Worm (Caenorhabditis elegans) whole organism, young adult: ENCODE measurements around the gene Y45F3A.1.

Source experiments
- B0019.2 ChIP-seq: fragments of 200-800 bp; sonication (Bioruptor generic); conservative IDR thresholded peaks from 2 replicates; pipeline ENCODE4 v1.3.6; 2022; ENCODE audit warnings: missing genetic modification reagents, missing genetic modification characterization, missing compliant biosample characterization
- F22D6.2 ChIP-seq: sonication (generic microtip); optimal IDR thresholded peaks from 2 replicates; lab custom pipeline; 2016; ENCODE audit warnings: mild to moderate bottlenecking, missing genetic modification characterization, missing compliant biosample characterization
- F55B11.4 ChIP-seq: sonication (generic microtip); optimal IDR thresholded peaks from 2 replicates; lab custom pipeline; 2016; ENCODE audit warnings: missing compliant biosample characterization, missing genetic modification characterization, borderline replicate concordance; ENCODE audit not compliant: insufficient read depth
- Y53G8AR.9 ChIP-seq: fragments of 200-800 bp; sonication (Bioruptor generic); conservative IDR thresholded peaks from 2 replicates; pipeline ENCODE4 v1.3.6; 2022; ENCODE audit warnings: missing genetic modification reagents, missing genetic modification characterization, missing compliant biosample characterization
- Y56A3A.18 ChIP-seq: fragments of 200-800 bp; sonication (Bioruptor generic); IDR thresholded peaks from 2 replicates; pipeline ENCODE4 v1.3.6; 2022; ENCODE audit warnings: missing genetic modification reagents, missing genetic modification characterization, missing compliant biosample characterization
- Y67H2A.10 ChIP-seq: fragments of 200-800 bp; sonication (Bioruptor generic); conservative IDR thresholded peaks from 2 replicates; pipeline ENCODE4 v1.3.6; 2022; ENCODE audit warnings: missing genetic modification reagents, missing genetic modification characterization, missing compliant biosample characterization
- Y79H2A.3 ChIP-seq: fragments of 200-800 bp; sonication (Bioruptor generic); conservative IDR thresholded peaks from 2 replicates; pipeline ENCODE4 v1.3.6; 2022; ENCODE audit warnings: missing genetic modification reagents, missing genetic modification characterization, missing compliant biosample characterization
- Y95B8A.8 ChIP-seq: fragments of 200-800 bp; sonication (Bioruptor generic); IDR thresholded peaks from 2 replicates; pipeline ENCODE4 v1.3.6; 2022; ENCODE audit warnings: missing genetic modification reagents, missing genetic modification characterization, missing compliant biosample characterization
- akir-1 ChIP-seq: fragments of 200-800 bp; sonication (Bioruptor generic); optimal IDR thresholded peaks from 2 replicates; lab custom pipeline; 2018; ENCODE audit warnings: mild to moderate bottlenecking, missing genetic modification characterization, moderate library complexity, missing compliant biosample characterization
- ama-1 ChIP-seq, 3 experiments: fragments of 150-350 bp in 1 of 3; sonication (generic microtip) in 2 of 3; optimal IDR thresholded peaks; 2 replicates each; lab custom pipeline; 2014 to 2018; ENCODE audit warnings: missing biosample characterization in 2 of 3, missing genetic modification characterization in 2 of 3, missing genetic modification reagents in 2 of 3
- attf-6 ChIP-seq: fragments of 200-800 bp; sonication (Bioruptor generic); IDR thresholded peaks from 2 replicates; pipeline ENCODE4 v1.3.6; 2022; ENCODE audit warnings: missing genetic modification reagents, missing genetic modification characterization, missing compliant biosample characterization
- bed-1 ChIP-seq: fragments of 200-800 bp; sonication (Bioruptor generic); IDR thresholded peaks from 2 replicates; pipeline ENCODE4 v1.3.6; 2022; ENCODE audit warnings: missing genetic modification reagents, missing genetic modification characterization, missing compliant biosample characterization
- cebp-1 ChIP-seq, 2 experiments: fragments of 200-800 bp in 1 of 2; sonication (Bioruptor generic) in 1 of 2; sonication (generic microtip) in 1 of 2; IDR thresholded peaks in 1 of 2; optimal IDR thresholded peaks in 1 of 2; 2 replicates each; pipeline versions ENCODE4 v1.3.6 to Lab custom; 2017 to 2022; ENCODE audit warnings: missing compliant biosample characterization in 2 of 2, missing genetic modification characterization in 2 of 2, mild to moderate bottlenecking in 1 of 2, missing genetic modification reagents in 1 of 2, moderate library complexity in 1 of 2
- ceh-27 ChIP-seq: fragments of 200-800 bp; sonication (Bioruptor generic); optimal IDR thresholded peaks from 2 replicates; lab custom pipeline; 2018; ENCODE audit warnings: mild to moderate bottlenecking, missing genetic modification characterization, moderate library complexity, missing compliant biosample characterization
- chd-7 ChIP-seq: sonication (generic microtip); optimal IDR thresholded peaks from 2 replicates; lab custom pipeline; 2016; ENCODE audit warnings: mild to moderate bottlenecking, missing genetic modification characterization, moderate library complexity, missing compliant biosample characterization
- dpl-1 ChIP-seq: fragments of 150-350 bp; optimal IDR thresholded peaks from 2 replicates; lab custom pipeline; 2014; ENCODE audit warnings: missing biosample characterization, missing genetic modification reagents, missing genetic modification characterization
- fkh-3 ChIP-seq: sonication (generic microtip); optimal IDR thresholded peaks from 2 replicates; lab custom pipeline; 2016; ENCODE audit warnings: mild to moderate bottlenecking, missing genetic modification characterization, missing compliant biosample characterization
- hmg-1.2 ChIP-seq: fragments of 200-800 bp; sonication (Bioruptor generic); IDR thresholded peaks from 2 replicates; pipeline ENCODE4 v1.3.6; 2022; ENCODE audit warnings: missing genetic modification reagents, missing genetic modification characterization, missing compliant biosample characterization
- lag-1 ChIP-seq: fragments of 200-800 bp; sonication (Bioruptor generic); IDR thresholded peaks from 2 replicates; pipeline ENCODE4 v1.3.6; 2022; ENCODE audit warnings: missing genetic modification reagents, missing genetic modification characterization, missing compliant biosample characterization
- let-526 ChIP-seq: fragments of 200-800 bp; sonication (Bioruptor generic); IDR thresholded peaks from 2 replicates; pipeline ENCODE4 v1.3.6; 2022; ENCODE audit warnings: missing genetic modification reagents, missing genetic modification characterization, missing compliant biosample characterization
- madf-10 ChIP-seq: sonication (generic microtip); optimal IDR thresholded peaks from 2 replicates; lab custom pipeline; 2016; ENCODE audit warnings: mild to moderate bottlenecking, missing genetic modification characterization, missing compliant biosample characterization
- madf-3 ChIP-seq: fragments of 200-800 bp; sonication (Bioruptor generic); IDR thresholded peaks from 2 replicates; pipeline ENCODE4 v1.3.6; 2022; ENCODE audit warnings: missing genetic modification reagents, missing genetic modification characterization, missing compliant biosample characterization
- nhr-27 ChIP-seq: fragments of 200-800 bp; sonication (Bioruptor generic); optimal IDR thresholded peaks from 2 replicates; lab custom pipeline; 2018; ENCODE audit warnings: mild to moderate bottlenecking, missing genetic modification characterization, moderate library complexity, missing compliant biosample characterization
- rec-8 ChIP-seq, 2 experiments: sonication (generic microtip); optimal IDR thresholded peaks; 2 replicates each; lab custom pipeline; 2016; ENCODE audit warnings: mild to moderate bottlenecking in 2 of 2, missing genetic modification characterization in 2 of 2, missing genetic modification reagents in 2 of 2, missing genotype in 2 of 2, missing biosample characterization in 1 of 2, missing compliant biosample characterization in 1 of 2, moderate library complexity in 1 of 2
- sdz-38 ChIP-seq: sonication (generic microtip); optimal IDR thresholded peaks from 2 replicates; lab custom pipeline; 2016; ENCODE audit warnings: missing genotype, missing genetic modification characterization, missing compliant biosample characterization
- snpc-1.1 ChIP-seq: sonication (generic microtip); optimal IDR thresholded peaks from 2 replicates; lab custom pipeline; 2017; ENCODE audit warnings: missing genetic modification characterization, mild to moderate bottlenecking, missing compliant biosample characterization, antibody characterized with exemption, moderate library complexity, missing genotype, missing genetic modification reagents; ENCODE audit not compliant: insufficient read depth
- snpc-4 ChIP-seq, 5 experiments: fragments of 150-350 bp in 1 of 5; sonication (generic microtip) in 4 of 5; optimal IDR thresholded peaks; 2 replicates each; lab custom pipeline; 2014 to 2018; ENCODE audit warnings: missing genetic modification characterization in 5 of 5, missing biosample characterization in 3 of 5, antibody characterized with exemption in 2 of 5, mild to moderate bottlenecking in 2 of 5, missing compliant biosample characterization in 2 of 5, missing genotype in 2 of 5, moderate library complexity in 2 of 5, missing genetic modification reagents in 1 of 5
- somi-1 ChIP-seq: fragments of 200-800 bp; sonication (Bioruptor generic); optimal IDR thresholded peaks from 2 replicates; lab custom pipeline; 2018; ENCODE audit warnings: mild to moderate bottlenecking, missing genetic modification characterization, missing compliant biosample characterization
- tbp1 ChIP-seq: fragments of 200-800 bp; sonication (Bioruptor generic); optimal IDR thresholded peaks from 2 replicates; lab custom pipeline; 2018; ENCODE audit warnings: mild to moderate bottlenecking, missing genetic modification characterization, missing compliant biosample characterization
- ztf-25 ChIP-seq: fragments of 200-800 bp; sonication (Bioruptor generic); IDR thresholded peaks from 2 replicates; pipeline ENCODE4 v1.3.6; 2022; ENCODE audit warnings: missing genetic modification reagents, missing genetic modification characterization, missing compliant biosample characterization
- ztf-28 ChIP-seq: fragments of 200-800 bp; sonication (Bioruptor generic); IDR thresholded peaks from 2 replicates; pipeline ENCODE4 v1.3.6; 2022; ENCODE audit warnings: missing genetic modification reagents, missing genetic modification characterization, missing compliant biosample characterization
- ztf-6 ChIP-seq: fragments of 200-800 bp; sonication (Bioruptor generic); IDR thresholded peaks from 2 replicates; pipeline ENCODE4 v1.3.6; 2022; ENCODE audit warnings: missing genetic modification reagents, missing genetic modification characterization, missing compliant biosample characterization

Y45F3A.1 gene

ce11 chrIII:10580206-10580605, 18.5 kb upstream of the Y45F3A.1 start:
- TF ChIP-seq madf-10 (tag; lab: Kevin White, UChicago) (no peak), F22D6.2 (tag; lab: Kevin White, UChicago) (no peak), cebp-1 (GFP tag; IDR thresholded peaks at IDR 0.05; lab: Robert Waterston, UW) (no peak), cebp-1 (tag; optimal IDR thresholded peaks at IDR 0.05; lab: Kevin White, UChicago) (no peak), snpc-4 (GFP tag; optimal IDR thresholded peaks at IDR 0.05; lab: Kevin White, UChicago) (no peak), snpc-4 (tag; optimal IDR thresholded peaks at IDR 0.05; lab: Kevin White, UChicago) (peak in 2 of 4 experiments; percentile 36 to 69), bed-1 (GFP tag; lab: Robert Waterston, UW) (no peak), ztf-25 (GFP tag; lab: Robert Waterston, UW) (no peak)

ce11 chrIII:10578873-10579272, 17.2 kb upstream of the Y45F3A.1 start:
- no peak for TF ChIP-seq cebp-1 (GFP tag; IDR thresholded peaks at IDR 0.05; lab: Robert Waterston, UW)
- no peak for TF ChIP-seq cebp-1 (tag; optimal IDR thresholded peaks at IDR 0.05; lab: Kevin White, UChicago)
- TF ChIP-seq Y67H2A.10 (GFP tag; lab: Robert Waterston, UW) = no peak
- TF ChIP-seq somi-1 (GFP tag; lab: Kevin White, UChicago) = no peak
- no peak for TF ChIP-seq sdz-38 (tag; lab: Kevin White, UChicago)
- no peak for TF ChIP-seq ztf-6 (GFP tag; lab: Robert Waterston, UW)
- no peak for TF ChIP-seq Y56A3A.18
- no peak for TF ChIP-seq akir-1 (GFP tag; lab: Kevin White, UChicago)
- TF ChIP-seq B0019.2 (GFP tag; lab: Robert Waterston, UW) = no peak
- TF ChIP-seq madf-3 (GFP tag; lab: Robert Waterston, UW) = no peak
- no peak for TF ChIP-seq F55B11.4 (tag; lab: Kevin White, UChicago)
- TF ChIP-seq ceh-27 = no peak
- TF ChIP-seq ztf-25 (GFP tag; lab: Robert Waterston, UW) = no peak
- no peak for TF ChIP-seq fkh-3 (tag; lab: Kevin White, UChicago)
- no peak for TF ChIP-seq Y79H2A.3
- no peak for TF ChIP-seq lag-1
- TF ChIP-seq ztf-28 = no peak
- no peak for TF ChIP-seq rec-8 (tag; optimal IDR thresholded peaks at IDR 0.05; lab: Kevin White, UChicago)
- TF ChIP-seq let-526 (GFP tag; lab: Robert Waterston, UW) = no peak

DNA sequence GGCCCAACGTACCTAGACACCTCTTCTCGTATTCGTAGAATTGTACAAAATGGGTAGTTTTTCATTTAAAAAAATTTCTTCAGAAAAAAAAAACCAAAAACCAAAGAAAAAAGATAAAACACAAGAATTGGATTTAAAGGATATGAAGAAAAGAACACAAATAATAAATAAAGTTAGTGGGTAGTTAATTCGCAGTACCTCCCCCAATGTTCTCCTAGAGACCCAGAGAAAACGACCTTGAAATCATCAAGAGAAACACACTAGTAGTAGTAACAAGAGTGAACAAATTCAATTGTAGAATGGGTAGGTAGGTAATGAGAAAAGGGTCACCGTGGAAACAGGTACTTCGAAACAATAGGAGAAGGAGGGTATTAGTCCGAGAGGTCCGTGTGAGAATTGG, 16.1 kb upstream of the Y45F3A.1 start:
- TF ChIP-seq dpl-1 (GFP tag; lab: Kevin White, UChicago) (no peak), ceh-27 (no peak), chd-7 (no peak), tbp1 (GFP tag; lab: Kevin White, UChicago) (no peak), attf-6 (GFP tag; lab: Robert Waterston, UW) (no peak), Y53G8AR.9 (no peak), sdz-38 (tag; lab: Kevin White, UChicago) (no peak), Y95B8A.8 (no peak), ama-1 (optimal IDR thresholded peaks at IDR 0.05; lab: Kevin White, UChicago) (no peak), ama-1 (GFP tag; optimal IDR thresholded peaks at IDR 0.05; lab: Kevin White, UChicago) (no peak), akir-1 (GFP tag; lab: Kevin White, UChicago) (no peak), nhr-27 (tag; lab: Kevin White, UChicago) (no peak)

DNA sequence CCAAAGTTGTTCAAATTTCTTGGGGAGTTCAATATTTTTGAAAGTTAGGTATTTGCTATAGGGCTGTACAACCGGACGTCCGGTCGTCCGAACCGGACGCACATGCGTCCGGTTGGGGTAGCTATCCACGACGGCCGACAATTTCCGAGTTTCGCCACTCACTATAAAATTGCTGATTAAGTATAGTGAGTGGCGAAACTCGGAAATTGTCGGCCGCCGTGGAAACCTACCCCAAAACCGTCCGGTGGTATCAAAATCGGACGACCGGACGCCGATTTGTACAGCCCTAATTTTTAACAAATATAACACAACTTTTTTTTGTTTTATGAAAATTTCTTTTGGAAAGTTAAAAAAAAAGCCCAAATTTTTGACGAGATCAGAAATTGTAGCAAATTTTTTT, 14.6 kb upstream of the Y45F3A.1 start:
- TF ChIP-seq hmg-1.2 (GFP tag; lab: Robert Waterston, UW) = 0 out of 2 replicates have a peak, but pooled peaks have one; percentile 28
- TF ChIP-seq snpc-4 (GFP tag; optimal IDR thresholded peaks at IDR 0.05; lab: Kevin White, UChicago) = peak; percentile 70
- peak in 3 of 4 experiments; percentile 62 to 95 (median 93) for TF ChIP-seq snpc-4 (tag; optimal IDR thresholded peaks at IDR 0.05; lab: Kevin White, UChicago)
- peak; percentile 73 for TF ChIP-seq snpc-1.1 (tag; lab: Kevin White, UChicago)
